Fruit fly (Drosophila melanogaster): ENCODE results near the gene CG5078.
"Not testable (repeated sequence)": the region's sequence is repeated elsewhere in the genome, so short reads cannot be mapped to it uniquely, and the experiment has no call there.

- TF ChIP-seq CG3919 (GFP tag; optimal IDR thresholded peaks at IDR 0.05); CG10669 (GFP tag; optimal IDR thresholded peaks at IDR 0.05); lz (GFP tag; optimal IDR thresholded peaks at IDR 0.05); CG1621 (tag; optimal IDR thresholded peaks at IDR 0.05); Eip75B (GFP tag; optimal IDR thresholded peaks at IDR 0.05): not testable (repeated sequence)
Observed at dm6 chr3L:20499536-20499935, 6.3 kb upstream of the CG5078 start, which contains the start of gene CG18281.
